Fruit fly (Drosophila melanogaster): ENCODE measurements around the gene AdipoR.

Gene AdipoR

dm6 chr3R:22550306-22550812, 2.7 kb upstream of the AdipoR start, which contains the start of gene bond:
Gene bond, plus strand, starts transcription at chr3R:22550680.
- 0 out of 2 replicates have a peak, but pooled peaks have one; percentile 19 for TF ChIP-seq gsb (GFP tag; IDR thresholded peaks at IDR 0.05)
- TF ChIP-seq kah (GFP tag; optimal IDR thresholded peaks at IDR 0.05) = no peak
- no peak for TF ChIP-seq pum (GFP tag; optimal IDR thresholded peaks at IDR 0.05)
- no peak for TF ChIP-seq CG5180 (GFP tag; optimal IDR thresholded peaks at IDR 0.05)
- no peak for TF ChIP-seq CG2129 (GFP tag; IDR thresholded peaks at IDR 0.05; ENCODE audit: partially characterized antibody)
- TF ChIP-seq CG11696 (GFP tag; IDR thresholded peaks at IDR 0.05) = no peak
- TF ChIP-seq otp (GFP tag; IDR thresholded peaks at IDR 0.05) = no peak
- TF ChIP-seq Jarid2 (GFP tag; optimal IDR thresholded peaks at IDR 0.05) = no peak
- no peak for TF ChIP-seq jing (GFP tag; optimal IDR thresholded peaks at IDR 0.05)
- TF ChIP-seq hkb (optimal IDR thresholded peaks at IDR 0.05) = no peak
- no peak for TF ChIP-seq hkb (GFP tag; IDR thresholded peaks at IDR 0.05)
- TF ChIP-seq Dll (GFP tag; IDR thresholded peaks at IDR 0.05; ENCODE audit: partially characterized antibody) = no peak
- no peak for TF ChIP-seq CG10274 (GFP tag; optimal IDR thresholded peaks at IDR 0.05)
- TF ChIP-seq CG16813 (GFP tag; IDR thresholded peaks at IDR 0.05; ENCODE audit: partially characterized antibody) = 0 out of 3 replicates have a peak, but pooled peaks have one; percentile 17
- no peak for TF ChIP-seq odd (GFP tag; optimal IDR thresholded peaks at IDR 0.05)
- TF ChIP-seq CG8388 (GFP tag; optimal IDR thresholded peaks at IDR 0.05) = no peak
- no peak for TF ChIP-seq CG9215 (GFP tag; IDR thresholded peaks at IDR 0.05)
- TF ChIP-seq hth (optimal IDR thresholded peaks at IDR 0.05) = no peak
- TF ChIP-seq slbo (GFP tag; IDR thresholded peaks at IDR 0.05) = 0 out of 2 replicates have a peak, but pooled peaks have one; percentile 4
- peak; percentile 32 for TF ChIP-seq Deaf1 (tag; optimal IDR thresholded peaks at IDR 0.05)
- no peak for TF ChIP-seq Lpt (GFP tag; optimal IDR thresholded peaks at IDR 0.05)
- TF ChIP-seq dpn (GFP tag; optimal IDR thresholded peaks at IDR 0.05) = no peak
- TF ChIP-seq az2 (GFP tag; optimal IDR thresholded peaks at IDR 0.05) = no peak
- TF ChIP-seq mam (GFP tag; optimal IDR thresholded peaks at IDR 0.05) = no peak
- TF ChIP-seq Adf1 (GFP tag; IDR thresholded peaks at IDR 0.05) = peak; percentile 93
- 0 out of 4 replicates have a peak, but pooled peaks have one; percentile 64 for TF ChIP-seq chinmo (GFP tag; IDR thresholded peaks at IDR 0.05; ENCODE audit: partially characterized antibody)
- no peak for TF ChIP-seq twi (tag; optimal IDR thresholded peaks at IDR 0.05)
- TF ChIP-seq vnd (GFP tag; IDR thresholded peaks at IDR 0.05; ENCODE audit: partially characterized antibody) = no peak
- TF ChIP-seq Ets97D (GFP tag; optimal IDR thresholded peaks at IDR 0.05) = no peak
- no peak for TF ChIP-seq CG18599 (GFP tag; optimal IDR thresholded peaks at IDR 0.05)
- TF ChIP-seq CoRest (tag; optimal IDR thresholded peaks at IDR 0.05) = no peak
- no peak for TF ChIP-seq gt (GFP tag; IDR thresholded peaks at IDR 0.05)
- no peak for TF ChIP-seq chm (GFP tag; IDR thresholded peaks at IDR 0.05)
- no peak for TF ChIP-seq CG11398 (GFP tag; optimal IDR thresholded peaks at IDR 0.05)
- TF ChIP-seq amos (GFP tag; IDR thresholded peaks at IDR 0.05; ENCODE audit: partially characterized antibody) = no peak

DNA sequence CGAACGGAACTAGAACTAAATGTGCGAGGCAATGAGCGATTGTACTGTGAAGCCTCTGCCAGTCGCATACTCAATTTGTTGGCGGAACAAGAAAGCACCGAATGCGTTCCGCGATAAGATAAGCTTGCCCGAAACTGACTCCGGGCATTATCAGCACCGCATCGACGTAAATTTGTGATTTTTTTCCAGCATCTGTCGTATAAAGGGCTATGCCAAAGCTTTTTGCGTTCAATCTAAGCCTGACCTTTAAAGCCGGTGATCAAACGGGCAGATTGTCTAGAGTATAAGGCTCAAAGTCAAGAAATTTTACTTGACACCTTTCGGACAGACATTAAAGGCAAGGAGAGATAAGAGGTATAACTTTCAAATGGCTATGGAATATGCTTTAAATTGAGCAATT, 1.6 kb downstream of the AdipoR start:
- TF ChIP-seq Pdp1 (GFP tag; optimal IDR thresholded peaks at IDR 0.05) = no peak
- TF ChIP-seq dimm (GFP tag; IDR thresholded peaks at IDR 0.05) = no peak
- 0 out of 4 replicates have a peak, but pooled peaks have one; percentile 44 for TF ChIP-seq chinmo (GFP tag; IDR thresholded peaks at IDR 0.05; ENCODE audit: partially characterized antibody)
- TF ChIP-seq sug (tag; optimal IDR thresholded peaks at IDR 0.05) = peak; percentile 46
- peak; percentile 40 for TF ChIP-seq CG34376 (GFP tag; optimal IDR thresholded peaks at IDR 0.05)
